Worm (Caenorhabditis elegans) whole organism, mixed stage, embryonic: ENCODE measurements around the gene B0303.14.

Experiments
- ceh-43 ChIP-seq: fragments of 200-800 bp; sonication (Bioruptor generic); optimal IDR thresholded peaks from 2 replicates; lab custom pipeline; 2018; ENCODE audit warnings: mild to moderate bottlenecking, missing genetic modification characterization, moderate library complexity, missing compliant biosample characterization
- elt-1 ChIP-seq: sonication (generic microtip); optimal IDR thresholded peaks from 2 replicates; lab custom pipeline; 2017; ENCODE audit warnings: missing genetic modification characterization, mild to moderate bottlenecking, missing compliant biosample characterization, antibody characterized with exemption, moderate library complexity, borderline replicate concordance; ENCODE audit not compliant: insufficient read depth
- nhr-237 ChIP-seq: fragments of 150-350 bp; optimal IDR thresholded peaks from 2 replicates; lab custom pipeline; 2014; ENCODE audit warnings: missing biosample characterization, missing genetic modification characterization
- pha-4 ChIP-seq: fragments of 150-350 bp; optimal IDR thresholded peaks from 2 replicates; lab custom pipeline; 2018; ENCODE audit warnings: missing biosample characterization, missing genetic modification reagents, missing genetic modification characterization
- unc-62 ChIP-seq: fragments of 150-350 bp; optimal IDR thresholded peaks from 2 replicates; lab custom pipeline; 2014; ENCODE audit warnings: missing biosample characterization, missing genetic modification reagents, missing genetic modification characterization

DNA sequence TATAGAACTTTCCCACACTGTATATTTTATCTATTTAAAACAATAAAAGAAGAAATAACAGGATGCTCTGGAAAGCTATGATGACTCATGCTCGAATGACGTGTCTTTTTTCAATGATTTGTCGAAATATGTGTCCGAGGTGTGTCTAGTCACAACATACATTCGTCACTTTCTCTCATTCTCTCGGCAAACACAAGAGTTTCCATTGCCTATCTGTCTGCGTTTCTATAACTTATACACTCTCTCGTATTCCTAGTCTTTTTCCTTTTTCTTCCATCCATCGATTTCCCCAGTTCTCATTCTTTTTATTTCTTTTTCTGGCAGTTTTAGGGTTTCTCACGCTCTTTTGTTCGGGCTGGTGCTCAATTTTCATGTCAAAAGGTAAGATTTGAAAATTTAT lies 19.3 kb downstream of the B0303.14 start:
- no peak for TF ChIP-seq elt-1 (tag; lab: Kevin White, UChicago)
- no peak for TF ChIP-seq pha-4 (tag; lab: Kevin White, UChicago)
- no peak for TF ChIP-seq ceh-43
- TF ChIP-seq nhr-237 (tag; lab: Kevin White, UChicago): no peak
- no peak for TF ChIP-seq unc-62 (GFP tag; lab: Kevin White, UChicago)
